Fruit fly (Drosophila melanogaster) whole organism: ENCODE results near the gene CG32762.

ENCODE experiments used
- CG8478 ChIP-seq: fragments of >200 bp; optimal IDR thresholded peaks from 2 replicates; lab custom pipeline; 2018; ENCODE audit warnings: inconsistent platforms
- Dll ChIP-seq: fragments of >200 bp; optimal IDR thresholded peaks from 2 replicates; lab custom pipeline; 2017
- EcR ChIP-seq, 2 experiments: fragments of >200 bp; optimal IDR thresholded peaks; 2 replicates each; lab custom pipeline; 2017; ENCODE audit warnings: missing biosample characterization in 2 of 2, missing genetic modification characterization in 2 of 2, missing genetic modification reagents in 2 of 2
- pan ChIP-seq: fragments of >200 bp; optimal IDR thresholded peaks from 2 replicates; lab custom pipeline; 2017
- psq ChIP-seq: fragments of >200 bp; optimal IDR thresholded peaks from 2 replicates; lab custom pipeline; 2017
- usp ChIP-seq: fragments of >200 bp; optimal IDR thresholded peaks from 2 replicates; lab custom pipeline; 2017; ENCODE audit warnings: missing biosample characterization, missing genetic modification characterization, mixed read lengths

Gene CG32762

DNA sequence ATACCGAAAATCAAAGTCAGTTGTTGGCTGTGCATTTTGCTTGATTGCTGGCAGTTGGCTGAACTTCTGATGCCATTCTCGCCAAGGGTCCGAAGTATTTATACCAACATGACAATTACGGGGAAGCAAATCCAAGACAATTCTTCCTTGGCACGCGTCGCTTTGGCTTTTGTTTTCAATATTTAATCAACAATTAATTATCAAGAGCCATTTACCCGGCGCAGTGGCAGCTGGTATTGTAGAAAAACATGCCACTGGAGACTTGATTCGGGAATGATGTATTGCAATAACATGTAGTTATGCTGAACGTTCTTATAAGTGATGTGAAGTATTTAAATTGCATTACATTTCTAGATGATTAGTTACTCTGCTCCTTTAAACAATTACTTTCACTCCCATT lies at the start of gene CG32762, which contains the start of gene CG4151:
Gene CG32762, minus strand, starts transcription at position 101 of the 400 bp plus-strand sequence.
Gene CG4151, plus strand, starts transcription at position 348 of the 400 bp plus-strand sequence.
- TF ChIP-seq CG8478 (lab: Kevin White, UChicago) = no peak
- TF ChIP-seq Dll (lab: Kevin White, UChicago) = no peak
- TF ChIP-seq EcR (GFP tag; optimal IDR thresholded peaks at IDR 0.05; lab: Kevin White, UChicago) = no peak
- TF ChIP-seq pan = no peak
- no peak for TF ChIP-seq usp (GFP tag; lab: Kevin White, UChicago)
- no peak for TF ChIP-seq psq (lab: Kevin White, UChicago)

DNA sequence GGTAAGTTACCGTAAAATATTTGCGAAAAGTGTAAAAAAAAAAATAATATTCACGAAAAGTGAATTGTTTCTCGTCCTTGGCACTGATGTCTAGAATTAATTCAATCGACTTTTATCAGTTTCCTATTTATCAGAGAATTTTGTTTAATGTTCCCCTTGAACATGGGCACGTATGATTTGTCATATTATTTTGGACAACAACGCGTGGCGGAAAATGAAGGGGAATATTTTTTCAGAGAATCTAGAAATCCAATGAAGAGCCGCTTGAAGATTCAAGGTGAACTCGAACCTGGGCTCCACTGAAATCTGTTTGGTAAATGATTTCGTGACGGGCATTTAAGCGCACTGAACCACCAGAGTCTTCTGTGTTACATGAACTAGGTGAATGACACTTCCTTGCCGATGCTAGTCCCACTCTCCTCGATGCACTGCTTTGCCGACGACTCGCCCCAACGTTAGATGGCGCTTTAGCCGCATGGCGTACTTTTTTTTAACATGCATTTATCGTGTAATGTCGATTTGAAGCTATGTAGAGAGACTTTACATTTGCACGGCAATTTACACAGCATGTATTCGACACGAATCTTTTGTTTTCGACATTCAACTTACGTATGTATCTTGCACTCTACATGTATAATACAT lies 23.3 kb upstream of the CG32762 start:
- TF ChIP-seq Dll (lab: Kevin White, UChicago) (no peak), pan (no peak), psq (lab: Kevin White, UChicago) (no peak), EcR (GFP tag; optimal IDR thresholded peaks at IDR 0.05; lab: Kevin White, UChicago) (no peak), usp (GFP tag; lab: Kevin White, UChicago) (no peak), CG8478 (lab: Kevin White, UChicago) (no peak)

DNA sequence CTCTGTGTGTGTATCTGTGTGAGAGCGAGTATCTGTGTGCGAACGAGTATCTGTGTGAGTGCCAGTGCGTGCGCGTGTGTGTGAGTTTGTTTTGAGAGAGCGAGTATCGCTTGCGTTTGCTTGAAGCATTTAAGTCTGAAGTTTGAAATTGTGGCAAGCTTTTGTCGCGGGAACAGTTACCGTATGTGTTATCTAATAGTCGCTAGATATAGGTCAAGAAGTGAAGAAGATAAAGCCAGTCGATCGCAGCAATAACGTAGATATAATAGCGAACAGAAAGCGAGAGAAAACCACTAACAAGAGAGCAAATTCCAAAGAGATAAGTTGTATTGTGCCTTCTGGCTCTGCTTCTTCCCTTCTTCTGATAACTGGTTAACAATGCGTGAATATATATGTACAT lies 17.2 kb upstream of the CG32762 start:
- TF ChIP-seq pan (no peak), CG8478 (lab: Kevin White, UChicago) (no peak), EcR (GFP tag; optimal IDR thresholded peaks at IDR 0.05; lab: Kevin White, UChicago) (no peak), psq (lab: Kevin White, UChicago) (no peak), Dll (lab: Kevin White, UChicago) (no peak), usp (GFP tag; lab: Kevin White, UChicago) (no peak)

- TF ChIP-seq usp (GFP tag; lab: Kevin White, UChicago) (no peak), EcR (GFP tag; optimal IDR thresholded peaks at IDR 0.05; lab: Kevin White, UChicago) (no peak)
Observed at dm6 chrX:5516783-5517571, 15.9 kb upstream of the CG32762 start.

DNA sequence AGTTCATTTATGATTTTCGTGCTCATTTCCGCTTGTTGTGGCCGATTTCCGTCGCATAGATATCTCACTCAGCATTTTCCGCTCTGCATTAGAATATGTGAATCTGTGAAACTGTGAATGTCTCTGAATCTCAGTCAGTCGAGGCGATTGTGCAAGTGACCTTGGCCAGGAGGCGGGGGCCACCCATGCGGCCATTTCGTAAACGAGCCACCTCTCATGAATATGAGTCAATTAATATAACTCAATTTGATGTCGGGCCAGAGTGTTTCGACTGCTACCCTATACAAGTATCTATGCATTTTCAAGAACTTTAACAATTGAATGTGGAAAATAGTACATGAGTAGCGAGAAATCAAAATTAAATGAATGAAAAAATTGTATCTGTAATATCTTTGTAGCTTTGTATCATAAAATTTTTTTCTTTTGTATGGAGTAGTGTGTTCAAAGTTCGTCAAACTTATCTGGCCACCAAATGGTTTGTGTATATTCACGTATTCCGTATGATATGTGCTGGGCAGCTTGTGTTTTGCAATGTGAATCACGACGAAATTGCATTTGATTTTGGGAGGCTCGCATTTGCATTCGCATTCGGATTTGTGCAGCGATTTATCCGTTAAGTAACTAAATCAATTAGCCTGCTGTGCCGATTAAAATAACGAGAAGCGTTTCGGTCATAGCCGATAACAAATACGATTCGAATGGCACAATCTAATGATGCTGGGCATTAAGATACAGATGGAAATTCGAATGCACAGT lies 15.1 kb upstream of the CG32762 start, which contains the start of gene CG12730:
Gene CG12730, plus strand, starts transcription at position 706 of the 756 bp plus-strand sequence.
- TF ChIP-seq EcR (GFP tag; optimal IDR thresholded peaks at IDR 0.05; lab: Kevin White, UChicago) = no peak
- no peak for TF ChIP-seq pan
- no peak for TF ChIP-seq usp (GFP tag; lab: Kevin White, UChicago)
- no peak for TF ChIP-seq CG8478 (lab: Kevin White, UChicago)
- no peak for TF ChIP-seq psq (lab: Kevin White, UChicago)
- no peak for TF ChIP-seq Dll (lab: Kevin White, UChicago)

DNA sequence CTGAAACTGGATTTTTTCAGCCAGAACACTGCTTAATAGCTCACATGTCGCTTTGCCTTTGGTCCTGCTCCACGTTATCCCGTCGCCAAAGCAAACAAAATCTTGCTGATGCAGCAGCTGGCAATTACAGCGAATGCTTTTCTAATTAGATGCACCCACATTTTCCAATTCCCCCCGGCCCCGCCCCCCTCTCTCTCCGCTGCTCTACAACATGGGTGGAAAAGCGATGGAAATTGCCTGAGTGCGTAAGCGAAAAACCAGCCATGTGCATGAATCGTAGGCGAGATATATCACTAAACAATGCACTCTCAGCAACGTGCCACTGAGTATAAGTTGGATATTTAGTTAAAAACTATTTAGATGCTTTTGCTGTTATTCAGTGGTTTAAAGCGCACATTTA lies 14.1 kb upstream of the CG32762 start:
- TF ChIP-seq Dll (lab: Kevin White, UChicago) (no peak), psq (lab: Kevin White, UChicago) (no peak), pan (no peak)

DNA sequence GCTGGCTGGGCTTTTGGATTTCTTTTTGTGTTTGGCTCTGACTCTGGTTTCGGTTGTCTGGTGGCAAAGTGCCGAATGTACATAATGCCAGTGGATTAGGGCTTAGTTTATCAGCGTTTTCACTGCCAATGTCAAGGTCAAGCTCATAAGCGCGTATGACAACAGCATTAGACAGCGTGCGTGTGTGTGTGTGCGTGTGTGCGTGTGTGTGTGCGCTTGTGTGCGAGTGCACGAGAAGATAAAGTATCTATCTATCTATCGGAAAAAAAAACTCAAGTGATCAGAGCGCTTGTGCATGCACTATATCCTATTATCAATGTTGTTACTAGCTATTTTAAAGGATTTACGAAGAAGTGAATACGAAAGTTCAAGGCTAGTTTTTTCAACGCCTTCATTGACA lies 10.1 kb upstream of the CG32762 start:
- no peak for TF ChIP-seq Dll (lab: Kevin White, UChicago)
- no peak for TF ChIP-seq usp (GFP tag; lab: Kevin White, UChicago)
- no peak for TF ChIP-seq EcR (GFP tag; optimal IDR thresholded peaks at IDR 0.05; lab: Kevin White, UChicago)
- TF ChIP-seq psq (lab: Kevin White, UChicago) = no peak
- TF ChIP-seq CG8478 (lab: Kevin White, UChicago) = no peak
- no peak for TF ChIP-seq pan

- TF ChIP-seq CG8478 (lab: Kevin White, UChicago) (no peak), psq (lab: Kevin White, UChicago) (no peak), pan (no peak), EcR (GFP tag; optimal IDR thresholded peaks at IDR 0.05; lab: Kevin White, UChicago) (no peak), Dll (lab: Kevin White, UChicago) (no peak), usp (GFP tag; lab: Kevin White, UChicago) (no peak)
Observed at dm6 chrX:5503916-5504315, 2.9 kb upstream of the CG32762 start.

- TF ChIP-seq EcR (GFP tag; optimal IDR thresholded peaks at IDR 0.05; lab: Kevin White, UChicago) (no peak), psq (lab: Kevin White, UChicago) (no peak), CG8478 (lab: Kevin White, UChicago) (no peak), pan (no peak), Dll (lab: Kevin White, UChicago) (no peak), usp (GFP tag; lab: Kevin White, UChicago) (no peak)
Observed at dm6 chrX:5496727-5497126, 4.3 kb downstream of the CG32762 start.

dm6 chrX:5495901-5496300 lies 5.1 kb downstream of the CG32762 start, which contains the start of gene frma:
frma (minus strand) TSS chrX:5496052.
- TF ChIP-seq pan = no peak
- TF ChIP-seq usp (GFP tag; lab: Kevin White, UChicago) = no peak
- no peak for TF ChIP-seq Dll (lab: Kevin White, UChicago)
- TF ChIP-seq EcR (GFP tag; optimal IDR thresholded peaks at IDR 0.05; lab: Kevin White, UChicago) = no peak

DNA sequence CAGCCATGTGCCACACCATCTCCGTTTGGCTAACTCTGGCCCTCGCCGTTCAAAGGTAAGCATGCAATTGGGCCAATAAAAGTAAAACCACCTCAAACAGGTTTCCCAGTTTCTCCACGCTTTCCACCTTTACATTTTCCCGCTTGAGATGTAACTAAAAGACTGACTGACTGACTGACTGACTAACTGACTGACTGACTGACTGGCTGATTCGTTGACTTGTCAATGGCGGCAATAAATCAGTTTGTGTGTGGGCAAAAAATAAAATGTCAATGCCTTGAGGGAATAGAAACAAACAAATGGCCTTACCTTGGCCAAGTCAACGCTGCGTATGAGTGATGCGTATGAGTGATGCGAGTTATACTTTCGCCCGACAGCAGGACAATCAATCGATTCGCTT lies 13.6 kb downstream of the CG32762 start:
- TF ChIP-seq EcR (GFP tag; optimal IDR thresholded peaks at IDR 0.05; lab: Kevin White, UChicago) (no peak), usp (GFP tag; lab: Kevin White, UChicago) (no peak), Dll (lab: Kevin White, UChicago) (no peak), psq (lab: Kevin White, UChicago) (no peak), pan (no peak), CG8478 (lab: Kevin White, UChicago) (no peak)
